Worm (Caenorhabditis elegans): Measurements from ENCODE around the gene F32D8.1.

DNA sequence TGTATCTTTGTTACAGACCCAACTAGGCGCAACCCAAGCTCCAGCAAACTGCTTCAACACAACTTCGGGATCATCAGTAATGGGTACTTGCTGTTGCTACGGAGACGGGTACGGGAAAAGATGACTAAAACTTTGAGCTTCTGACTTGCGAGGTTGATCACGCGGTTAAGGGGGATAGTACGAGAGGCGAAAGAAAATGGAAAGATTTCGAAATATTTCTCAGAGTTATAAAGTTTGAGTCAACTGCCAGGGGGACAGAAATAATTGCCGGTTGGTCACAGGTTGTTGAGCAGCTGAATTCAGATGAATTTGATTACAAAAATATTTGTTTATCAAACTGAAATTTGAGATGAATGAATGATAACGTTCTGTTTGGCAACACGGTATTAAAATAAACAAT, 45.0 kb downstream of the F32D8.1 start:
- TF ChIP-seq W03F9.2 (tag; optimal IDR thresholded peaks at IDR 0.05), result no peak
- no peak for TF ChIP-seq dao-5 (tag; optimal IDR thresholded peaks at IDR 0.05)
